Worm (Caenorhabditis elegans): ENCODE data around the gene F15B9.10.

ce11 chrV:13026631-13027299 is 18.0 kb upstream of the F15B9.10 start:
- TF ChIP-seq T22C8.4 (GFP tag; IDR thresholded peaks at IDR 0.05): no peak
- no peak for TF ChIP-seq ztf-29 (GFP tag; IDR thresholded peaks at IDR 0.05)
- no peak for TF ChIP-seq cog-1 (tag; optimal IDR thresholded peaks at IDR 0.05)
- no peak for TF ChIP-seq tab-1 (GFP tag; IDR thresholded peaks at IDR 0.05)
- TF ChIP-seq ztf-23 (GFP tag; IDR thresholded peaks at IDR 0.05): no peak
